Fruit fly (Drosophila melanogaster): Measurements from ENCODE around the gene CG2691.

dm6 chrX:13615992-13616391, 8.2 kb downstream of the CG2691 start:
- no peak for TF ChIP-seq Dfd (GFP tag; optimal IDR thresholded peaks at IDR 0.05)
- no peak for TF ChIP-seq Abd-B (GFP tag; optimal IDR thresholded peaks at IDR 0.05)
- TF ChIP-seq CG9705 (GFP tag; optimal IDR thresholded peaks at IDR 0.05): no peak
- TF ChIP-seq Rel (GFP tag; optimal IDR thresholded peaks at IDR 0.05): no peak
- TF ChIP-seq Rel (tag; optimal IDR thresholded peaks at IDR 0.05): no peak
- no peak for TF ChIP-seq h (GFP tag; optimal IDR thresholded peaks at IDR 0.05)
